Fruit fly (Drosophila melanogaster) whole organism, embryonic: Measurements from ENCODE around the gene bsf.
A peak's percentile ranks its signal among the peaks of the same experiment; 100 is the strongest.

Experiments
- Adf1 ChIP-seq: fragments of 200-800 bp; sonication (Bioruptor generic); IDR thresholded peaks from 2 replicates; pipeline ENCODE4 v1.3.6; 2022; ENCODE audit warnings: missing biosample characterization, missing genetic modification characterization
- Atf6 ChIP-seq: fragments of 200-800 bp; sonication (Bioruptor generic); IDR thresholded peaks from 2 replicates; pipeline ENCODE4 v1.3.6; 2022; ENCODE audit warnings: missing biosample characterization, missing genetic modification characterization
- Blimp-1 ChIP-seq: fragments of 200-800 bp; sonication (Bioruptor generic); optimal IDR thresholded peaks from 3 replicates; lab custom pipeline; 2018; ENCODE audit warnings: missing biosample characterization, missing genetic modification characterization, mild to moderate bottlenecking, moderate library complexity, missing genetic modification reagents
- BtbVII ChIP-seq: fragments of 200-800 bp; sonication (Bioruptor generic); optimal IDR thresholded peaks from 3 replicates; lab custom pipeline; 2017; ENCODE audit warnings: missing biosample characterization, mild to moderate bottlenecking, missing genetic modification characterization
- Bteb2 ChIP-seq: fragments of 200-800 bp; sonication (Bioruptor generic); optimal IDR thresholded peaks from 2 replicates; lab custom pipeline; 2016; ENCODE audit warnings: missing biosample characterization, missing genetic modification characterization
- CG10147 ChIP-seq: fragments of 200-800 bp; sonication (Bioruptor generic); optimal IDR thresholded peaks from 2 replicates; lab custom pipeline; 2019; ENCODE audit warnings: missing biosample characterization, mild to moderate bottlenecking, missing genetic modification characterization, moderate library complexity
- CG10274 ChIP-seq: fragments of 200-800 bp; sonication (Bioruptor generic); optimal IDR thresholded peaks from 3 replicates; lab custom pipeline; 2017; ENCODE audit warnings: missing biosample characterization, mild to moderate bottlenecking, missing genetic modification characterization
- CG11456 ChIP-seq: fragments of 200-800 bp; sonication (Bioruptor generic); IDR thresholded peaks from 3 replicates; pipeline ENCODE4 v1.3.6; 2022; ENCODE audit warnings: missing biosample characterization, missing genetic modification characterization
- CG11504 ChIP-seq: fragments of 200-800 bp; sonication (Bioruptor generic); optimal IDR thresholded peaks from 3 replicates; lab custom pipeline; 2019; ENCODE audit warnings: missing biosample characterization, mild to moderate bottlenecking, missing genetic modification characterization, moderate library complexity
- CG12071 ChIP-seq: fragments of 200-800 bp; sonication (Bioruptor generic); optimal IDR thresholded peaks from 3 replicates; lab custom pipeline; 2018; ENCODE audit warnings: missing biosample characterization, mild to moderate bottlenecking, missing genetic modification characterization
- CG12236 ChIP-seq: fragments of 200-800 bp; sonication (Bioruptor generic); optimal IDR thresholded peaks from 2 replicates; lab custom pipeline; 2016; ENCODE audit warnings: missing biosample characterization, missing genetic modification characterization
- CG15011 ChIP-seq: fragments of 200-800 bp; sonication (Bioruptor generic); optimal IDR thresholded peaks from 3 replicates; lab custom pipeline; 2018; ENCODE audit warnings: missing biosample characterization, mild to moderate bottlenecking, missing genetic modification characterization
- CG17328 ChIP-seq: fragments of 200-800 bp; sonication (Bioruptor generic); IDR thresholded peaks from 2 replicates; pipeline ENCODE4 v1.3.6; 2022; ENCODE audit warnings: missing biosample characterization, missing genetic modification characterization
- CG17361 ChIP-seq: fragments of 200-800 bp; sonication (Bioruptor generic); IDR thresholded peaks from 3 replicates; pipeline ENCODE4 v1.3.6; 2022; ENCODE audit warnings: missing biosample characterization, missing genetic modification characterization
- CG17829 ChIP-seq: fragments of 200-800 bp; optimal IDR thresholded peaks from 2 replicates; lab custom pipeline; 2019; ENCODE audit warnings: missing biosample characterization, mild to moderate bottlenecking, missing genetic modification characterization, moderate library complexity
- CG2712 ChIP-seq: fragments of 200-800 bp; optimal IDR thresholded peaks from 3 replicates; lab custom pipeline; 2019; ENCODE audit warnings: missing biosample characterization, mild to moderate bottlenecking, missing genetic modification characterization, moderate library complexity
- CG31224 ChIP-seq: fragments of 200-800 bp; sonication (Bioruptor generic); IDR thresholded peaks from 2 replicates; pipeline ENCODE4 v1.3.6; 2022; ENCODE audit warnings: missing biosample characterization, missing genetic modification characterization
- CG31365 ChIP-seq: fragments of 200-800 bp; sonication (Bioruptor generic); optimal IDR thresholded peaks from 2 replicates; lab custom pipeline; 2018; ENCODE audit warnings: missing biosample characterization, mild to moderate bottlenecking, missing genetic modification characterization
- CG31388 ChIP-seq: fragments of 200-800 bp; sonication (Bioruptor generic); optimal IDR thresholded peaks from 2 replicates; lab custom pipeline; 2016; ENCODE audit warnings: missing biosample characterization, missing genetic modification characterization
- CG32532 ChIP-seq: fragments of 200-800 bp; sonication (Bioruptor generic); IDR thresholded peaks from 2 replicates; pipeline ENCODE4 v1.3.6; 2022; ENCODE audit warnings: missing biosample characterization, missing genetic modification characterization
- CG3281 ChIP-seq: fragments of 200-800 bp; sonication (Bioruptor generic); optimal IDR thresholded peaks from 3 replicates; lab custom pipeline; 2017; ENCODE audit warnings: missing biosample characterization, mild to moderate bottlenecking, missing genetic modification characterization
- CG34376 ChIP-seq: fragments of 200-800 bp; sonication (Bioruptor generic); optimal IDR thresholded peaks from 2 replicates; lab custom pipeline; 2018; ENCODE audit warnings: missing biosample characterization, mild to moderate bottlenecking, missing genetic modification characterization
- CG3847 ChIP-seq: fragments of 200-800 bp; sonication (Bioruptor generic); IDR thresholded peaks from 2 replicates; pipeline ENCODE4 v1.3.6; 2022; ENCODE audit warnings: missing biosample characterization, missing genetic modification characterization
- CG5245 ChIP-seq: fragments of 200-800 bp; sonication (Bioruptor generic); optimal IDR thresholded peaks from 3 replicates; lab custom pipeline; 2016; ENCODE audit warnings: missing biosample characterization, missing genetic modification characterization
- CG6854 ChIP-seq: fragments of 200-800 bp; sonication (Bioruptor generic); optimal IDR thresholded peaks from 3 replicates; lab custom pipeline; 2017; ENCODE audit warnings: missing biosample characterization, mild to moderate bottlenecking, missing genetic modification characterization
- CG7556 ChIP-seq: fragments of 200-800 bp; sonication (Bioruptor generic); optimal IDR thresholded peaks from 2 replicates; lab custom pipeline; 2017; ENCODE audit warnings: missing biosample characterization, mild to moderate bottlenecking, missing genetic modification characterization
- CTCF ChIP-seq: fragments of 200-800 bp; sonication (Bioruptor generic); optimal IDR thresholded peaks from 2 replicates; lab custom pipeline; 2017; ENCODE audit warnings: missing biosample characterization, mild to moderate bottlenecking, missing genetic modification characterization, moderate library complexity
- Camta ChIP-seq: fragments of 200-800 bp; sonication (Bioruptor generic); optimal IDR thresholded peaks from 2 replicates; lab custom pipeline; 2016; ENCODE audit warnings: missing biosample characterization, missing genetic modification characterization
- Dad ChIP-seq: fragments of 200-800 bp; sonication (Bioruptor generic); optimal IDR thresholded peaks from 3 replicates; lab custom pipeline; 2016; ENCODE audit warnings: missing biosample characterization, missing genetic modification characterization
- Drgx ChIP-seq: fragments of 200-800 bp; sonication (Bioruptor generic); IDR thresholded peaks from 2 replicates; pipeline ENCODE4 v1.3.6; 2022; ENCODE audit warnings: missing biosample characterization, missing genetic modification characterization
- Fer1 ChIP-seq: fragments of 200-800 bp; sonication (Bioruptor generic); optimal IDR thresholded peaks from 2 replicates; lab custom pipeline; 2017; ENCODE audit warnings: missing biosample characterization, mild to moderate bottlenecking, missing genetic modification characterization
- Hr3 ChIP-seq: fragments of 200-800 bp; sonication (Bioruptor generic); optimal IDR thresholded peaks from 3 replicates; lab custom pipeline; 2016; ENCODE audit warnings: missing biosample characterization, missing genetic modification characterization
- Jarid2 ChIP-seq: fragments of 200-800 bp; sonication (Bioruptor generic); optimal IDR thresholded peaks from 3 replicates; lab custom pipeline; 2017; ENCODE audit warnings: mild to moderate bottlenecking, missing biosample characterization, missing genetic modification reagents, missing genetic modification characterization
- MESR4 ChIP-seq: fragments of 200-800 bp; sonication (Bioruptor generic); optimal IDR thresholded peaks from 2 replicates; lab custom pipeline; 2018; ENCODE audit warnings: missing biosample characterization, mild to moderate bottlenecking, missing genetic modification characterization, moderate library complexity
- Max ChIP-seq: fragments of 200-800 bp; sonication (Bioruptor generic); optimal IDR thresholded peaks from 2 replicates; lab custom pipeline; 2016; ENCODE audit warnings: missing biosample characterization, mild to moderate bottlenecking, missing genetic modification characterization
- NK7.1 ChIP-seq: fragments of 200-800 bp; sonication (Bioruptor generic); optimal IDR thresholded peaks from 3 replicates; lab custom pipeline; 2016; ENCODE audit warnings: missing biosample characterization, missing genetic modification characterization
- Ravus ChIP-seq: fragments of 200-800 bp; sonication (Bioruptor generic); IDR thresholded peaks from 2 replicates; pipeline ENCODE4 v1.3.6; 2022; ENCODE audit warnings: missing biosample characterization, missing genetic modification characterization
- Six4 ChIP-seq: fragments of 200-800 bp; sonication (Bioruptor generic); optimal IDR thresholded peaks from 2 replicates; lab custom pipeline; 2016; ENCODE audit warnings: missing biosample characterization, missing genetic modification characterization
- ac ChIP-seq: fragments of 200-800 bp; sonication (Bioruptor generic); optimal IDR thresholded peaks from 3 replicates; lab custom pipeline; 2017; ENCODE audit warnings: missing biosample characterization, mild to moderate bottlenecking, missing genetic modification characterization
- bsh ChIP-seq, 2 experiments: fragments of 200-800 bp; sonication (Bioruptor generic); optimal IDR thresholded peaks; 2 replicates each; lab custom pipeline; 2017 to 2018; ENCODE audit warnings: mild to moderate bottlenecking in 2 of 2, missing biosample characterization in 2 of 2, missing genetic modification characterization in 2 of 2, moderate library complexity in 1 of 2
- chinmo ChIP-seq: fragments of 200-800 bp; sonication (Bioruptor generic); IDR thresholded peaks from 4 replicates; pipeline ENCODE4 v1.3.6; 2022; ENCODE audit warnings: missing biosample characterization, missing genetic modification characterization; ENCODE audit not compliant: partially characterized antibody
- ci ChIP-seq: fragments of 200-800 bp; sonication (Bioruptor generic); IDR thresholded peaks from 3 replicates; pipeline ENCODE4 v1.3.6; 2022; ENCODE audit warnings: missing biosample characterization, missing genetic modification characterization
- hb ChIP-seq: fragments of 200-800 bp; sonication (Bioruptor generic); IDR thresholded peaks from 3 replicates; pipeline ENCODE4 v1.3.6; 2022; ENCODE audit warnings: missing biosample characterization, missing genetic modification characterization; ENCODE audit not compliant: partially characterized antibody
- lab ChIP-seq: fragments of 200-800 bp; sonication (Bioruptor generic); optimal IDR thresholded peaks from 3 replicates; lab custom pipeline; 2017; ENCODE audit warnings: missing biosample characterization, missing genetic modification characterization, mild to moderate bottlenecking, moderate library complexity, missing genetic modification reagents
- lola ChIP-seq, 3 experiments: fragments of >200 bp in 2 of 3; fragments of 200-800 bp in 1 of 3; sonication (Bioruptor generic) in 1 of 3; optimal IDR thresholded peaks; 2 replicates each; lab custom pipeline; 2017 to 2019; ENCODE audit warnings: missing biosample characterization in 3 of 3, missing genetic modification characterization in 3 of 3, mild to moderate bottlenecking in 1 of 3, moderate library complexity in 1 of 3
- prd ChIP-seq, 3 experiments: fragments of >200 bp in 2 of 3; fragments of 200-800 bp in 1 of 3; sonication (Bioruptor generic) in 1 of 3; optimal IDR thresholded peaks in 2 of 3; IDR thresholded peaks in 1 of 3; 2 replicates in 2 of 3; 3 replicates in 1 of 3; pipeline versions ENCODE4 v1.3.6 to Lab custom; 2017 to 2022; ENCODE audit warnings: missing biosample characterization in 1 of 3, missing genetic modification characterization in 1 of 3
- row ChIP-seq: fragments of 200-800 bp; sonication (Bioruptor generic); IDR thresholded peaks from 3 replicates; pipeline ENCODE4 v1.3.6; 2022; ENCODE audit warnings: missing biosample characterization, missing genetic modification characterization
- sens ChIP-seq: fragments of 200-800 bp; sonication (Bioruptor generic); peaks from one replicate; lab custom pipeline; 2016; ENCODE audit warnings: missing biosample characterization, missing genetic modification characterization
- tap ChIP-seq: fragments of 200-800 bp; optimal IDR thresholded peaks from 3 replicates; lab custom pipeline; 2019; ENCODE audit warnings: missing biosample characterization, mild to moderate bottlenecking, missing genetic modification characterization, moderate library complexity
- usp ChIP-seq: fragments of >200 bp; optimal IDR thresholded peaks from 2 replicates; lab custom pipeline; 2017; ENCODE audit warnings: missing biosample characterization, missing genetic modification characterization
- zfh1 ChIP-seq: fragments of 200-800 bp; sonication (Bioruptor generic); IDR thresholded peaks from 3 replicates; pipeline ENCODE4 v1.3.6; 2022; ENCODE audit warnings: missing biosample characterization, missing genetic modification characterization

bsf gene

DNA sequence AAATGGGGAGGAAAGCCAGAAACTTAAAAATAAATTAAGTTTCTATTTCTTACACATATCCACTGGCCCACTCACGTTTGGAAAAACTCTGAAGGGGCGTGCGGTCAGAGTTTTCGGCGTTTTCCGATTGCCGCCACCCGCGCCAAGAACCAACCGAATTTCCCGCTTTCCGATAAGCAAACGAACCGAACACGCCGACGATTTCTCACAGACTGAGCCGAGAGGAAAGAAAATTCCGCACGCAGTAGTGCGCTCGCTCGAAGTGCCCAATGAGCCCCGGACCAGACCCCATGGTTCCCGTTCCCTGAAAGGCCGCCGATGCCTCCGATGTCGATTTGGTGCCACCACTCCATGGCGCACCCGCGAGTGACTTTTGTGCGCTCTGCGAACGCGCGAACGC, 49.4 kb upstream of the bsf start, which contains the start of gene kon (continued):
- no peak for TF ChIP-seq NK7.1 (GFP tag; lab: Kevin White, UChicago)
- TF ChIP-seq prd (optimal IDR thresholded peaks at IDR 0.05; lab: Kevin White, UChicago), result no peak
- TF ChIP-seq prd (GFP tag; IDR thresholded peaks at IDR 0.05; lab: Robert Waterston, UW), result peak; percentile 25; the same call in 1 of the 3 replicates
- TF ChIP-seq CG3281 (GFP tag; lab: Kevin White, UChicago), result no peak
- no peak for TF ChIP-seq Max (GFP tag; lab: Kevin White, UChicago)
- TF ChIP-seq Six4, result no peak
- TF ChIP-seq CG11504 (tag; lab: Kevin White, UChicago), result no peak
- TF ChIP-seq Camta (GFP tag; lab: Kevin White, UChicago), result no peak
- no peak for TF ChIP-seq lola (GFP tag; optimal IDR thresholded peaks at IDR 0.05; lab: Kevin White, UChicago)
- TF ChIP-seq CG15011, result no peak
- 0 out of 2 replicates have a peak, but pooled peaks have one; percentile 12 for TF ChIP-seq CG31224
- peak; percentile 54; the same call in 2 of the 3 replicates for TF ChIP-seq zfh1 (GFP tag; lab: Robert Waterston, UW)
- no peak for TF ChIP-seq CG10274
- TF ChIP-seq hb (GFP tag; lab: Robert Waterston, UW), result no peak
- TF ChIP-seq CG11456 (GFP tag; lab: Robert Waterston, UW), result no peak
- TF ChIP-seq CTCF (GFP tag; lab: Kevin White, UChicago), result no peak
- no peak for TF ChIP-seq CG12236 (GFP tag; lab: Kevin White, UChicago)
- TF ChIP-seq CG32532, result 0 out of 2 replicates have a peak, but pooled peaks have one; percentile 27
- 0 out of 2 replicates have a peak, but pooled peaks have one; percentile 11 for TF ChIP-seq CG17328
- no peak for TF ChIP-seq CG31388
- peak; percentile 35; the same call in 1 of the 2 replicates for TF ChIP-seq Drgx (GFP tag; lab: Robert Waterston, UW)
- TF ChIP-seq Jarid2 (GFP tag; lab: Kevin White, UChicago), result peak; percentile 76
- TF ChIP-seq CG12071 (GFP tag; lab: Kevin White, UChicago), result no peak
- no peak for TF ChIP-seq BtbVII (GFP tag; lab: Kevin White, UChicago)
- peak; percentile 22 for TF ChIP-seq CG2712 (tag; lab: Kevin White, UChicago)
- TF ChIP-seq CG6854, result no peak
- TF ChIP-seq sens (GFP tag; lab: Kevin White, UChicago), result peak; percentile 82
- TF ChIP-seq Ravus (GFP tag; lab: Robert Waterston, UW), result no peak
- no peak for TF ChIP-seq CG10147 (GFP tag; lab: Kevin White, UChicago)
- no peak for TF ChIP-seq CG31365 (tag; lab: Kevin White, UChicago)
- peak; percentile 64 for TF ChIP-seq ci (GFP tag; lab: Robert Waterston, UW)
- no peak for TF ChIP-seq Hr3
- TF ChIP-seq Adf1, result 0 out of 2 replicates have a peak, but pooled peaks have one; percentile 13
- no peak for TF ChIP-seq CG34376 (GFP tag; lab: Kevin White, UChicago)
- TF ChIP-seq lab (GFP tag; lab: Kevin White, UChicago), result no peak
- no peak for TF ChIP-seq Blimp-1 (GFP tag; lab: Kevin White, UChicago)
- TF ChIP-seq CG5245 (GFP tag; lab: Kevin White, UChicago), result no peak
- TF ChIP-seq Fer1, result no peak
- TF ChIP-seq bsh (GFP tag; optimal IDR thresholded peaks at IDR 0.05; lab: Kevin White, UChicago), result no peak
- no peak for TF ChIP-seq Bteb2 (GFP tag; lab: Kevin White, UChicago)
- 0 out of 3 replicates have a peak, but pooled peaks have one; percentile 12 for TF ChIP-seq row (GFP tag; lab: Robert Waterston, UW)
- peak; percentile 13 for TF ChIP-seq CG17829 (tag; lab: Kevin White, UChicago)
- TF ChIP-seq tap, result no peak
- no peak for TF ChIP-seq usp (GFP tag; lab: Kevin White, UChicago)
- TF ChIP-seq chinmo (GFP tag; lab: Robert Waterston, UW), result 0 out of 4 replicates have a peak, but pooled peaks have one; percentile 54
- no peak for TF ChIP-seq MESR4 (GFP tag; lab: Kevin White, UChicago)
- no peak for TF ChIP-seq ac (GFP tag; lab: Kevin White, UChicago)
- TF ChIP-seq CG3847 (GFP tag; lab: Robert Waterston, UW), result 0 out of 2 replicates have a peak, but pooled peaks have one; percentile 26
- TF ChIP-seq Atf6 (GFP tag; lab: Robert Waterston, UW), result no peak
- TF ChIP-seq CG17361, result no peak
- TF ChIP-seq Dad (GFP tag; lab: Kevin White, UChicago), result no peak
- TF ChIP-seq CG7556 (GFP tag; lab: Kevin White, UChicago), result no peak
